Fruit fly (Drosophila melanogaster): ENCODE results near the gene CG6729.

Gene CG6729

dm6 chr2L:10767597-10768188, 24.0 kb upstream of the CG6729 start, which contains the start of gene Ubc2 (continued):
- TF ChIP-seq hth (optimal IDR thresholded peaks at IDR 0.05), result no peak
- no peak for TF ChIP-seq pb (GFP tag; optimal IDR thresholded peaks at IDR 0.05)
- TF ChIP-seq Oaz (GFP tag; IDR thresholded peaks at IDR 0.05), result no peak
- peak; percentile 69 for TF ChIP-seq hbn (GFP tag; IDR thresholded peaks at IDR 0.05; ENCODE audit: partially characterized antibody)
- TF ChIP-seq vvl (GFP tag; IDR thresholded peaks at IDR 0.05), result peak; percentile 61
- TF ChIP-seq eve (GFP tag; optimal IDR thresholded peaks at IDR 0.05), result no peak
- peak; percentile 73 for TF ChIP-seq CG1832 (GFP tag; optimal IDR thresholded peaks at IDR 0.05)
- TF ChIP-seq CG4404 (GFP tag; IDR thresholded peaks at IDR 0.05), result no peak
- no peak for TF ChIP-seq CG12299 (tag; optimal IDR thresholded peaks at IDR 0.05)
- no peak for TF ChIP-seq NFAT (GFP tag; IDR thresholded peaks at IDR 0.05)
- no peak for TF ChIP-seq CG12219 (GFP tag; optimal IDR thresholded peaks at IDR 0.05)
- no peak for TF ChIP-seq CG7745 (tag; optimal IDR thresholded peaks at IDR 0.05)
- no peak for TF ChIP-seq aop (GFP tag; IDR thresholded peaks at IDR 0.05)
- no peak for TF ChIP-seq CG10654 (GFP tag; optimal IDR thresholded peaks at IDR 0.05)
- TF ChIP-seq Nf-YC (tag; optimal IDR thresholded peaks at IDR 0.05), result peak; percentile 3
- peak; percentile 79 for TF ChIP-seq CG4617 (GFP tag; optimal IDR thresholded peaks at IDR 0.05; ENCODE audit: borderline replicate concordance)
- no peak for TF ChIP-seq emc (GFP tag; optimal IDR thresholded peaks at IDR 0.05)
- no peak for TF ChIP-seq CG10321 (GFP tag; IDR thresholded peaks at IDR 0.05)
- TF ChIP-seq CG8281 (tag; optimal IDR thresholded peaks at IDR 0.05), result no peak
- no peak for TF ChIP-seq Lpt (GFP tag; optimal IDR thresholded peaks at IDR 0.05)
- TF ChIP-seq B-H1 (GFP tag; IDR thresholded peaks at IDR 0.05), result no peak
- TF ChIP-seq ind (GFP tag; optimal IDR thresholded peaks at IDR 0.05), result no peak
- TF ChIP-seq CG14860 (GFP tag; IDR thresholded peaks at IDR 0.05; ENCODE audit: partially characterized antibody), result peak; percentile 63
- TF ChIP-seq pfk (GFP tag; optimal IDR thresholded peaks at IDR 0.05), result no peak
- TF ChIP-seq CG12744 (GFP tag; optimal IDR thresholded peaks at IDR 0.05), result peak; percentile 4
- no peak for TF ChIP-seq pros (GFP tag; optimal IDR thresholded peaks at IDR 0.05)
- peak; percentile 60 for TF ChIP-seq NC2β (GFP tag; optimal IDR thresholded peaks at IDR 0.05)
- TF ChIP-seq Hmx (GFP tag; optimal IDR thresholded peaks at IDR 0.05), result no peak
- TF ChIP-seq Dad (GFP tag; optimal IDR thresholded peaks at IDR 0.05), result peak; percentile 29
- TF ChIP-seq otp (GFP tag; IDR thresholded peaks at IDR 0.05), result no peak
- TF ChIP-seq fd64A (GFP tag; optimal IDR thresholded peaks at IDR 0.05), result no peak
- TF ChIP-seq cas (GFP tag; IDR thresholded peaks at IDR 0.05), result no peak
- no peak for TF ChIP-seq danr (GFP tag; IDR thresholded peaks at IDR 0.05)
- TF ChIP-seq CG13296 (GFP tag; optimal IDR thresholded peaks at IDR 0.05), result no peak
- TF ChIP-seq dimm (GFP tag; IDR thresholded peaks at IDR 0.05), result no peak
- no peak for TF ChIP-seq kni (GFP tag; optimal IDR thresholded peaks at IDR 0.05)
- TF ChIP-seq dmrt99B (tag; optimal IDR thresholded peaks at IDR 0.05), result no peak
- no peak for TF ChIP-seq Gug (GFP tag; IDR thresholded peaks at IDR 0.05)
- peak; percentile 75 for TF ChIP-seq tna (GFP tag; IDR thresholded peaks at IDR 0.05; ENCODE audit: partially characterized antibody)
- TF ChIP-seq CG13123 (GFP tag; optimal IDR thresholded peaks at IDR 0.05), result no peak
- peak; percentile 54 for TF ChIP-seq MESR4 (GFP tag; optimal IDR thresholded peaks at IDR 0.05)
- TF ChIP-seq Med (GFP tag), result peak; percentile 93
- TF ChIP-seq Nf-YA (GFP tag; IDR thresholded peaks at IDR 0.05), result no peak
- TF ChIP-seq dpn (GFP tag; optimal IDR thresholded peaks at IDR 0.05), result peak in 1 of 2 experiments; percentile 47
- no peak for TF ChIP-seq Six4 (GFP tag; optimal IDR thresholded peaks at IDR 0.05)
- no peak for TF ChIP-seq CG2889 (GFP tag; IDR thresholded peaks at IDR 0.05)
- TF ChIP-seq sim (GFP tag; IDR thresholded peaks at IDR 0.05), result no peak
- 0 out of 3 replicates have a peak, but pooled peaks have one; percentile 23 for TF ChIP-seq ken (GFP tag; IDR thresholded peaks at IDR 0.05)
- no peak for TF ChIP-seq CG7556 (GFP tag; optimal IDR thresholded peaks at IDR 0.05)
- TF ChIP-seq CG33557 (GFP tag; optimal IDR thresholded peaks at IDR 0.05), result no peak
- no peak for TF ChIP-seq CG12769 (tag; optimal IDR thresholded peaks at IDR 0.05)

All from whole organism, embryonic.